Worm (Caenorhabditis elegans) whole organism, late embryonic: ENCODE measurements around the gene K09F6.3.

ENCODE experiments used
- C38D4.7 ChIP-seq: fragments of 200-800 bp; sonication (Bioruptor generic); optimal IDR thresholded peaks from 2 replicates; lab custom pipeline; 2018; ENCODE audit warnings: mild to moderate bottlenecking, missing genetic modification characterization, moderate library complexity, missing compliant biosample characterization
- ceh-9 ChIP-seq: sonication (generic microtip); optimal IDR thresholded peaks from 2 replicates; lab custom pipeline; 2016; ENCODE audit warnings: mild to moderate bottlenecking, missing genetic modification characterization, inconsistent platforms, missing compliant biosample characterization
- dmd-4 ChIP-seq: sonication (generic microtip); optimal IDR thresholded peaks from 2 replicates; lab custom pipeline; 2016; ENCODE audit warnings: borderline replicate concordance, missing genetic modification characterization, missing compliant biosample characterization
- fkh-10 ChIP-seq: fragments of 150-350 bp; optimal IDR thresholded peaks from 2 replicates; lab custom pipeline; 2014; ENCODE audit warnings: missing biosample characterization, missing genetic modification reagents, missing genetic modification characterization
- hlh-30 ChIP-seq: sonication (generic microtip); optimal IDR thresholded peaks from 2 replicates; lab custom pipeline; 2017; ENCODE audit warnings: antibody characterized with exemption, missing genetic modification characterization, missing compliant biosample characterization; ENCODE audit not compliant: insufficient read depth
- nhr-11 ChIP-seq: fragments of 150-350 bp; optimal IDR thresholded peaks from 2 replicates; lab custom pipeline; 2014; ENCODE audit warnings: missing biosample characterization, missing genetic modification characterization
- pha-4 ChIP-seq: fragments of 150-350 bp; optimal IDR thresholded peaks from 2 replicates; lab custom pipeline; 2018; ENCODE audit warnings: missing biosample characterization, missing genetic modification reagents, missing genetic modification characterization
- pqm-1 ChIP-seq: sonication (generic microtip); optimal IDR thresholded peaks from 2 replicates; lab custom pipeline; 2016; ENCODE audit warnings: missing genetic modification characterization, missing compliant biosample characterization
- pros-1 ChIP-seq: fragments of 150-350 bp; optimal IDR thresholded peaks from 2 replicates; lab custom pipeline; 2014; ENCODE audit warnings: missing biosample characterization, missing genetic modification reagents, missing genetic modification characterization
- rnt-1 ChIP-seq: sonication (generic microtip); optimal IDR thresholded peaks from 2 replicates; lab custom pipeline; 2016; ENCODE audit warnings: missing genetic modification characterization, missing compliant biosample characterization
- syd-9 ChIP-seq: sonication (generic microtip); optimal IDR thresholded peaks from 2 replicates; lab custom pipeline; 2016; ENCODE audit warnings: mild to moderate bottlenecking, missing genetic modification characterization, moderate library complexity, missing compliant biosample characterization

- TF ChIP-seq ceh-9 (no peak), nhr-11 (no peak), syd-9 (tag; lab: Kevin White, UChicago) (no peak), pqm-1 (no peak), hlh-30 (tag; lab: Kevin White, UChicago) (no peak), pha-4 (tag; lab: Kevin White, UChicago) (no peak), pros-1 (tag; lab: Kevin White, UChicago) (no peak), fkh-10 (no peak), dmd-4 (tag; lab: Kevin White, UChicago) (no peak), rnt-1 (no peak), C38D4.7 (GFP tag; lab: Kevin White, UChicago) (no peak)
Measured at ce11 chrII:2215512-2215911, 39.4 kb upstream of the K09F6.3 start.
